Fruit fly (Drosophila melanogaster): ENCODE results near the gene CG9705.

CG9705 gene

dm6 chr3L:16805806-16806719, 26.2 kb downstream of the CG9705 start (continued):
- no peak for TF ChIP-seq CG10209 (GFP tag; optimal IDR thresholded peaks at IDR 0.05)
- TF ChIP-seq Fer3 (tag; optimal IDR thresholded peaks at IDR 0.05), result peak; percentile 46
- no peak for TF ChIP-seq CG16813 (GFP tag; IDR thresholded peaks at IDR 0.05; ENCODE audit: partially characterized antibody)
- TF ChIP-seq CG12155 (GFP tag; optimal IDR thresholded peaks at IDR 0.05), result no peak
- no peak for TF ChIP-seq mirr (GFP tag; optimal IDR thresholded peaks at IDR 0.05)
- peak; percentile 52 for TF ChIP-seq bab2 (GFP tag; optimal IDR thresholded peaks at IDR 0.05)
- TF ChIP-seq hb (GFP tag; IDR thresholded peaks at IDR 0.05; ENCODE audit: partially characterized antibody), result no peak
- TF ChIP-seq bcd (GFP tag; optimal IDR thresholded peaks at IDR 0.05), result peak; percentile 44
- TF ChIP-seq CG11723 (GFP tag; optimal IDR thresholded peaks at IDR 0.05), result no peak
- no peak for TF ChIP-seq hbn (GFP tag; IDR thresholded peaks at IDR 0.05; ENCODE audit: partially characterized antibody)
- no peak for TF ChIP-seq Rx (GFP tag; IDR thresholded peaks at IDR 0.05)
- TF ChIP-seq Dfd (GFP tag; optimal IDR thresholded peaks at IDR 0.05), result no peak
- TF ChIP-seq Sox102F (GFP tag; optimal IDR thresholded peaks at IDR 0.05), result peak; percentile 47
- no peak for TF ChIP-seq tio (GFP tag; optimal IDR thresholded peaks at IDR 0.05)
- TF ChIP-seq exex (tag; optimal IDR thresholded peaks at IDR 0.05), result peak; percentile 34
- TF ChIP-seq ATbp (GFP tag; optimal IDR thresholded peaks at IDR 0.05), result peak; percentile 7
- TF ChIP-seq MTF-1 (GFP tag; optimal IDR thresholded peaks at IDR 0.05; ENCODE audit: borderline replicate concordance), result no peak
- TF ChIP-seq ken (GFP tag; IDR thresholded peaks at IDR 0.05), result no peak
- TF ChIP-seq CG6689 (GFP tag; IDR thresholded peaks at IDR 0.05), result no peak
- peak; percentile 4; the same call in 1 of the 2 replicates for TF ChIP-seq Rfx (GFP tag; IDR thresholded peaks at IDR 0.05)
- peak; percentile 67 for TF ChIP-seq CG7839 (tag; optimal IDR thresholded peaks at IDR 0.05)
- peak; percentile 83 for TF ChIP-seq CG17385 (GFP tag; optimal IDR thresholded peaks at IDR 0.05)
- TF ChIP-seq ind (GFP tag; optimal IDR thresholded peaks at IDR 0.05), result peak; percentile 25
- peak; percentile 83 for TF ChIP-seq CG2120 (GFP tag; optimal IDR thresholded peaks at IDR 0.05)
- TF ChIP-seq Aef1 (GFP tag; IDR thresholded peaks at IDR 0.05), result peak; percentile 25; the same call in 1 of the 3 replicates
- TF ChIP-seq dm (GFP tag; optimal IDR thresholded peaks at IDR 0.05), result peak; percentile 15
- no peak for TF ChIP-seq CG10565 (GFP tag; optimal IDR thresholded peaks at IDR 0.05)
- no peak for TF ChIP-seq CG17186 (GFP tag; optimal IDR thresholded peaks at IDR 0.05)
- TF ChIP-seq rib (GFP tag; IDR thresholded peaks at IDR 0.05), result no peak; the same call in 1 of the 2 replicates
- no peak for TF ChIP-seq al (GFP tag; IDR thresholded peaks at IDR 0.05)
- TF ChIP-seq CG7357 (GFP tag; IDR thresholded peaks at IDR 0.05), result 0 out of 3 replicates have a peak, but pooled peaks have one; percentile 24
- no peak for TF ChIP-seq CG11085 (GFP tag; IDR thresholded peaks at IDR 0.05)
- TF ChIP-seq CG11247 (GFP tag; IDR thresholded peaks at IDR 0.05), result no peak
- no peak for TF ChIP-seq wek (GFP tag; optimal IDR thresholded peaks at IDR 0.05)
- TF ChIP-seq vvl (GFP tag; IDR thresholded peaks at IDR 0.05), result peak; percentile 55
- peak; percentile 20 for TF ChIP-seq CG6813 (GFP tag; optimal IDR thresholded peaks at IDR 0.05)
- TF ChIP-seq CG32767 (GFP tag; IDR thresholded peaks at IDR 0.05), result no peak
- TF ChIP-seq Meics (GFP tag; optimal IDR thresholded peaks at IDR 0.05), result peak; percentile 13
- no peak for TF ChIP-seq CG7987 (GFP tag; optimal IDR thresholded peaks at IDR 0.05)
- 0 out of 2 replicates have a peak, but pooled peaks have one; percentile 18 for TF ChIP-seq wdn (GFP tag; IDR thresholded peaks at IDR 0.05)
- no peak for TF ChIP-seq NC2α (GFP tag; optimal IDR thresholded peaks at IDR 0.05)
- peak; percentile 90; the same call in 3 of the 4 replicates for TF ChIP-seq chinmo (GFP tag; IDR thresholded peaks at IDR 0.05; ENCODE audit: partially characterized antibody)
- TF ChIP-seq zen2 (GFP tag; IDR thresholded peaks at IDR 0.05; ENCODE audit: partially characterized antibody), result no peak
- TF ChIP-seq unpg (GFP tag; optimal IDR thresholded peaks at IDR 0.05), result peak; percentile 67
- TF ChIP-seq CG8478 (optimal IDR thresholded peaks at IDR 0.05), result no peak
- no peak for TF ChIP-seq yki (optimal IDR thresholded peaks at IDR 0.05)
- peak; percentile 70 for TF ChIP-seq Atf6 (GFP tag; IDR thresholded peaks at IDR 0.05)
- TF ChIP-seq ranshi (GFP tag; IDR thresholded peaks at IDR 0.05), result peak; percentile 37
- no peak for TF ChIP-seq Bgb (GFP tag; IDR thresholded peaks at IDR 0.05; ENCODE audit: partially characterized antibody)

Data from whole organism, embryonic.